Worm (Caenorhabditis elegans): ENCODE results near the gene arrd-19.

arrd-19 gene

ce11 chrV:3315308-3315707, at the start of gene arrd-19 (continued):
- TF ChIP-seq jun-1 (tag; optimal IDR thresholded peaks at IDR 0.05), result no peak
- peak; percentile 90 for TF ChIP-seq nhr-28 (tag; optimal IDR thresholded peaks at IDR 0.05)
- peak; percentile 26 to 79 for TF ChIP-seq lsy-2 (tag; optimal IDR thresholded peaks at IDR 0.05)
- TF ChIP-seq attf-4 (tag; optimal IDR thresholded peaks at IDR 0.05), result no peak
- no peak for TF ChIP-seq zfp-3 (GFP tag; conservative IDR thresholded peaks at IDR 0.05)
- TF ChIP-seq php-3 (GFP tag; IDR thresholded peaks at IDR 0.05), result no peak
- no peak for TF ChIP-seq F10B5.3 (tag; optimal IDR thresholded peaks at IDR 0.05)
- peak; percentile 80; the same call in 1 of the 2 replicates for TF ChIP-seq saeg-2 (GFP tag; IDR thresholded peaks at IDR 0.05)
- TF ChIP-seq F44E2.7 (GFP tag; IDR thresholded peaks at IDR 0.05), result no peak
- no peak for TF ChIP-seq Y5F2A.4 (GFP tag; optimal IDR thresholded peaks at IDR 0.05)
- TF ChIP-seq zip-2 (tag; optimal IDR thresholded peaks at IDR 0.05), result peak; percentile 5
- no peak for TF ChIP-seq unc-130 (GFP tag; optimal IDR thresholded peaks at IDR 0.05)
- no peak; the same call in 1 of the 2 replicates for TF ChIP-seq vab-7 (GFP tag; IDR thresholded peaks at IDR 0.05)
- no peak for TF ChIP-seq egl-27 (tag; optimal IDR thresholded peaks at IDR 0.05)
- no peak; the same call in 1 of the 2 replicates for TF ChIP-seq egl-43 (GFP tag; IDR thresholded peaks at IDR 0.05)
- peak; percentile 41 for TF ChIP-seq F37D6.2 (tag; optimal IDR thresholded peaks at IDR 0.05)
- TF ChIP-seq daf-12 (tag; optimal IDR thresholded peaks at IDR 0.05), result no peak
- TF ChIP-seq hif-1 (tag; optimal IDR thresholded peaks at IDR 0.05), result peak in 1 of 2 experiments; percentile 64
- no peak for TF ChIP-seq pha-4 (GFP tag; IDR thresholded peaks at IDR 0.05)
- TF ChIP-seq pha-4 (tag; optimal IDR thresholded peaks at IDR 0.05), result peak; percentile 54
- no peak for TF ChIP-seq aly-2 (tag; optimal IDR thresholded peaks at IDR 0.05)
- no peak for TF ChIP-seq F49E8.2 (tag; optimal IDR thresholded peaks at IDR 0.05; ENCODE audit: borderline replicate concordance)
- no peak for TF ChIP-seq mxl-2 (GFP tag; conservative IDR thresholded peaks at IDR 0.05)
- no peak for TF ChIP-seq dmd-8 (GFP tag; IDR thresholded peaks at IDR 0.05)
- peak; percentile 92 for TF ChIP-seq dmd-6 (GFP tag; IDR thresholded peaks at IDR 0.05)
- peak; percentile 56 for TF ChIP-seq rbr-2 (tag; optimal IDR thresholded peaks at IDR 0.05)
- TF ChIP-seq hlh-11 (tag; optimal IDR thresholded peaks at IDR 0.05), result peak; percentile 93
- TF ChIP-seq ztf-7 (tag; optimal IDR thresholded peaks at IDR 0.05), result no peak
- peak; percentile 93 for TF ChIP-seq hmg-1.1 (GFP tag; IDR thresholded peaks at IDR 0.05)
- no peak for TF ChIP-seq ceh-28 (tag; optimal IDR thresholded peaks at IDR 0.05)
- no peak for TF ChIP-seq daf-19 (GFP tag; conservative IDR thresholded peaks at IDR 0.05)
- TF ChIP-seq F26F4.8 (GFP tag; conservative IDR thresholded peaks at IDR 0.05), result no peak
- TF ChIP-seq nhr-237 (tag; optimal IDR thresholded peaks at IDR 0.05), result no peak
- TF ChIP-seq snpc-4 (tag; optimal IDR thresholded peaks at IDR 0.05), result no peak
- peak; percentile 61; the same call in 1 of the 2 replicates for TF ChIP-seq ceh-20 (GFP tag; IDR thresholded peaks at IDR 0.05)
- TF ChIP-seq nhr-6 (tag; optimal IDR thresholded peaks at IDR 0.05), result peak; percentile 57
- TF ChIP-seq mdt-29 (GFP tag; IDR thresholded peaks at IDR 0.05), result no peak
- peak in 1 of 2 experiments; percentile 85 for TF ChIP-seq mdl-1 (tag; optimal IDR thresholded peaks at IDR 0.05)
- no peak for TF ChIP-seq madf-9 (GFP tag; conservative IDR thresholded peaks at IDR 0.05)
- TF ChIP-seq arid-1 (GFP tag; conservative IDR thresholded peaks at IDR 0.05), result peak; percentile 67; the same call in 1 of the 2 replicates
- TF ChIP-seq lin-15B (tag; optimal IDR thresholded peaks at IDR 0.05), result no peak
- no peak for TF ChIP-seq ZK546.5 (tag; optimal IDR thresholded peaks at IDR 0.05)
- TF ChIP-seq lin-13 (GFP tag; optimal IDR thresholded peaks at IDR 0.05), result no peak
- TF ChIP-seq dmd-9 (GFP tag; IDR thresholded peaks at IDR 0.05), result no peak
- TF ChIP-seq dpl-1 (GFP tag; optimal IDR thresholded peaks at IDR 0.05), result peak; percentile 66
- TF ChIP-seq nhr-77 (tag; optimal IDR thresholded peaks at IDR 0.05), result peak; percentile 79
- TF ChIP-seq unc-39 (tag; optimal IDR thresholded peaks at IDR 0.05), result no peak
- TF ChIP-seq ceh-32 (tag; optimal IDR thresholded peaks at IDR 0.05; ENCODE audit: poor library complexity), result no peak
- no peak for TF ChIP-seq lin-39 (tag; optimal IDR thresholded peaks at IDR 0.05)
- no peak for TF ChIP-seq ceh-82 (tag; optimal IDR thresholded peaks at IDR 0.05)
- TF ChIP-seq lin-29 (GFP tag; IDR thresholded peaks at IDR 0.05), result peak; percentile 58; the same call in 1 of the 2 replicates
- no peak for TF ChIP-seq ceh-44 (GFP tag; IDR thresholded peaks at IDR 0.05)
